Worm (Caenorhabditis elegans): ENCODE results near the gene col-169.

ce11 chrX:6299641-6300240 is 29.2 kb upstream of the col-169 start, which contains the start of gene cest-16:
- TF ChIP-seq daf-16 (GFP tag; optimal IDR thresholded peaks at IDR 0.05): no peak
- TF ChIP-seq daf-16 (tag; optimal IDR thresholded peaks at IDR 0.05): no peak
- TF ChIP-seq aha-1 (tag): no peak
- TF ChIP-seq nhr-25 (tag; optimal IDR thresholded peaks at IDR 0.05; ENCODE audit: borderline replicate concordance, insufficient read depth): no peak
- TF ChIP-seq ZK546.5 (tag; optimal IDR thresholded peaks at IDR 0.05): no peak
- no peak for TF ChIP-seq daf-8 (GFP tag; IDR thresholded peaks at IDR 0.05)
- TF ChIP-seq pha-4 (GFP tag; IDR thresholded peaks at IDR 0.05): no peak
- no peak for TF ChIP-seq pha-4 (tag; optimal IDR thresholded peaks at IDR 0.05)
- TF ChIP-seq mxl-3 (GFP tag; optimal IDR thresholded peaks at IDR 0.05): no peak
- TF ChIP-seq egl-27 (tag; optimal IDR thresholded peaks at IDR 0.05): no peak
- TF ChIP-seq mdt-29 (GFP tag; IDR thresholded peaks at IDR 0.05): no peak
- no peak for TF ChIP-seq hif-1 (tag; optimal IDR thresholded peaks at IDR 0.05)

Measured in whole organism, L4 larva.